Worm (Caenorhabditis elegans) whole organism, mixed stage, embryonic: Measurements from ENCODE around the gene K02D10.2.

Experiments used
- elt-3 ChIP-seq: fragments of 150-350 bp; optimal IDR thresholded peaks from 2 replicates; lab custom pipeline; 2014; ENCODE audit warnings: missing biosample characterization, missing genetic modification characterization
- lin-32 ChIP-seq: fragments of 200-800 bp; sonication (Bioruptor generic); optimal IDR thresholded peaks from 2 replicates; lab custom pipeline; 2018; ENCODE audit warnings: mild to moderate bottlenecking, missing genetic modification characterization, missing compliant biosample characterization
- mep-1 ChIP-seq: fragments of 150-350 bp; optimal IDR thresholded peaks from 2 replicates; lab custom pipeline; 2017; ENCODE audit warnings: missing biosample characterization, missing genetic modification reagents, missing genetic modification characterization, inconsistent platforms

- TF ChIP-seq mep-1 (tag; lab: Kevin White, UChicago) (no peak), lin-32 (GFP tag; lab: Kevin White, UChicago) (no peak), elt-3 (tag; lab: Kevin White, UChicago) (no peak)
These were observed 44.6 kb upstream of the K02D10.2 start for ce11 chrIII:8815699-8816098.
